Worm (Caenorhabditis elegans): ENCODE data around the gene AH9.1.

DNA sequence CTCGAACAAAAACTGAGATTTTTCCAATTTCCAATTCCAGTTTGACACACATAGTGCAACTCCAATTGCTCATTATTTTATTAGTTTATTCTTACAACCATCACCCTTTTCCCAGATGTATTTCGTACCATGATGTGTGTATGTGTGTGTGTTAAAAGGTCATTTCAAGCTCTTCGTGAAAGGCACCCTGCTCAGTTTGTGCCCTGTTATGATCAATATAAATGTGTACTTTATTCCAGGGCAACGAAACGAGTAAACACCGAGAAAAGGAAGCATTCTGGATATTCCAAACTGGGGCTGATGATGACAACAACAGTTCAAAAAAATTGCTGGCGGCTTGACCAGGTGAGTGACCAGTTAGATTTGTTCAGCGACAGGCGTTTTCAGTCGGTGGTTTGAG is 36.1 kb downstream of the AH9.1 start, which contains the start of gene peb-1:
- no peak for TF ChIP-seq him-1 (tag; optimal IDR thresholded peaks at IDR 0.05)
- no peak for TF ChIP-seq W03F9.2 (tag; optimal IDR thresholded peaks at IDR 0.05)
- no peak for TF ChIP-seq dao-5 (tag; optimal IDR thresholded peaks at IDR 0.05)
